Worm (Caenorhabditis elegans) whole organism, L4 larva: Measurements from ENCODE around the gene R10H1.1.

ENCODE experiments used
- F10B5.3 ChIP-seq: sonication (generic microtip); optimal IDR thresholded peaks from 2 replicates; lab custom pipeline; 2016; ENCODE audit warnings: mild to moderate bottlenecking, missing genetic modification characterization, missing compliant biosample characterization
- F26F4.8 ChIP-seq: fragments of 200-800 bp; sonication (Bioruptor generic); conservative IDR thresholded peaks from 2 replicates; pipeline ENCODE4 v1.3.6; 2022; ENCODE audit warnings: missing genetic modification characterization, missing compliant biosample characterization
- F37D6.2 ChIP-seq: sonication (generic microtip); optimal IDR thresholded peaks from 2 replicates; lab custom pipeline; 2016; ENCODE audit warnings: mild to moderate bottlenecking, missing genetic modification characterization, missing compliant biosample characterization
- F49E8.2 ChIP-seq: sonication (generic microtip); optimal IDR thresholded peaks from 2 replicates; lab custom pipeline; 2016; ENCODE audit warnings: missing compliant biosample characterization, mild to moderate bottlenecking, missing genetic modification characterization, borderline replicate concordance
- Y105C5A.15 ChIP-seq: fragments of 200-800 bp; sonication (Bioruptor generic); IDR thresholded peaks from 2 replicates; pipeline ENCODE4 v1.3.6; 2022; ENCODE audit warnings: missing genetic modification characterization, missing compliant biosample characterization
- Y75B8A.6 ChIP-seq: fragments of 200-800 bp; sonication (Bioruptor generic); IDR thresholded peaks from 2 replicates; pipeline ENCODE4 v1.3.6; 2022; ENCODE audit warnings: missing genetic modification reagents, missing genetic modification characterization, missing compliant biosample characterization
- ZK546.5 ChIP-seq, 2 experiments: sonication (generic microtip); optimal IDR thresholded peaks; 2 replicates each; lab custom pipeline; 2017; ENCODE audit warnings: missing biosample characterization in 2 of 2, missing genetic modification characterization in 2 of 2
- aha-1 ChIP-seq: fragments of 150-350 bp; peaks from one replicate; lab custom pipeline; 2014; ENCODE audit warnings: missing biosample characterization, missing genetic modification characterization
- ceh-44 ChIP-seq: fragments of 200-800 bp; sonication (Bioruptor generic); IDR thresholded peaks from 2 replicates; pipeline ENCODE4 v1.3.6; 2022; ENCODE audit warnings: missing genetic modification reagents, missing genetic modification characterization, missing compliant biosample characterization
- ceh-82 ChIP-seq: sonication (generic microtip); optimal IDR thresholded peaks from 2 replicates; lab custom pipeline; 2017; ENCODE audit warnings: missing biosample characterization, missing genetic modification characterization
- ces-1 ChIP-seq: fragments of 150-350 bp; sonication (generic microtip); optimal IDR thresholded peaks from 4 replicates; lab custom pipeline; 2014; ENCODE audit warnings: missing biosample characterization, missing genetic modification reagents, missing genetic modification characterization
- ctbp-1 ChIP-seq: fragments of 200-800 bp; sonication (Bioruptor generic); IDR thresholded peaks from 2 replicates; pipeline ENCODE4 v1.3.6; 2022; ENCODE audit warnings: missing genetic modification reagents, missing genetic modification characterization, missing compliant biosample characterization
- daf-16 ChIP-seq, 3 experiments: sonication (generic microtip); optimal IDR thresholded peaks; 2 replicates each; lab custom pipeline; 2016 to 2017; ENCODE audit warnings: missing genetic modification characterization in 3 of 3, missing genetic modification reagents in 3 of 3, mild to moderate bottlenecking in 2 of 3, missing compliant biosample characterization in 2 of 3, missing biosample characterization in 1 of 3, moderate library complexity in 1 of 3
- daf-8 ChIP-seq: fragments of 200-800 bp; sonication (Bioruptor generic); IDR thresholded peaks from 2 replicates; pipeline ENCODE4 v1.3.6; 2022; ENCODE audit warnings: missing genetic modification characterization, missing compliant biosample characterization
- egl-27 ChIP-seq: sonication (generic microtip); optimal IDR thresholded peaks from 3 replicates; lab custom pipeline; 2017; ENCODE audit warnings: missing biosample characterization, missing genetic modification reagents, missing genetic modification characterization
- egl-43 ChIP-seq: fragments of 200-800 bp; sonication (Bioruptor generic); IDR thresholded peaks from 2 replicates; pipeline ENCODE4 v1.3.6; 2022; ENCODE audit warnings: missing genetic modification reagents, missing genetic modification characterization, missing compliant biosample characterization
- fkh-10 ChIP-seq: fragments of 150-350 bp; optimal IDR thresholded peaks from 2 replicates; lab custom pipeline; 2014; ENCODE audit warnings: missing biosample characterization, missing genetic modification reagents, missing genetic modification characterization
- gei-8 ChIP-seq: fragments of 200-800 bp; sonication (Bioruptor generic); optimal IDR thresholded peaks from 2 replicates; lab custom pipeline; 2018; ENCODE audit warnings: mild to moderate bottlenecking, missing genetic modification characterization, missing compliant biosample characterization
- hif-1 ChIP-seq, 2 experiments: sonication (generic microtip); optimal IDR thresholded peaks; 2 replicates each; lab custom pipeline; 2016 to 2017; ENCODE audit warnings: missing compliant biosample characterization in 2 of 2, missing genetic modification characterization in 2 of 2, missing genetic modification reagents in 2 of 2, missing genotype in 2 of 2, mild to moderate bottlenecking in 1 of 2
- hlh-11 ChIP-seq: fragments of 200-800 bp; sonication (Bioruptor generic); optimal IDR thresholded peaks from 2 replicates; lab custom pipeline; 2018; ENCODE audit warnings: mild to moderate bottlenecking, missing genetic modification characterization, missing compliant biosample characterization
- jun-1 ChIP-seq: fragments of 150-350 bp; optimal IDR thresholded peaks from 2 replicates; lab custom pipeline; 2014; ENCODE audit warnings: missing biosample characterization, missing genetic modification reagents, missing genetic modification characterization
- lin-15B ChIP-seq: fragments of 150-350 bp; sonication (generic microtip); optimal IDR thresholded peaks from 3 replicates; lab custom pipeline; 2014; ENCODE audit warnings: missing biosample characterization, missing genetic modification characterization
- mxl-3 ChIP-seq: fragments of 200-800 bp; sonication (Bioruptor generic); optimal IDR thresholded peaks from 2 replicates; lab custom pipeline; 2018; ENCODE audit warnings: mild to moderate bottlenecking, missing genetic modification characterization, missing compliant biosample characterization
- nhr-102 ChIP-seq: sonication (generic microtip); optimal IDR thresholded peaks from 2 replicates; lab custom pipeline; 2016; ENCODE audit warnings: mild to moderate bottlenecking, missing genetic modification characterization, moderate library complexity, missing compliant biosample characterization
- nhr-111 ChIP-seq: fragments of 200-800 bp; sonication (Bioruptor generic); optimal IDR thresholded peaks from 2 replicates; lab custom pipeline; 2018; ENCODE audit warnings: mild to moderate bottlenecking, missing genetic modification characterization, missing compliant biosample characterization
- nhr-237 ChIP-seq: sonication (generic microtip); optimal IDR thresholded peaks from 2 replicates; lab custom pipeline; 2017; ENCODE audit warnings: missing biosample characterization, missing genetic modification characterization
- nhr-25 ChIP-seq: sonication (generic microtip); optimal IDR thresholded peaks from 2 replicates; lab custom pipeline; 2017; ENCODE audit warnings: missing genetic modification characterization, mild to moderate bottlenecking, missing compliant biosample characterization, antibody characterized with exemption, moderate library complexity, borderline replicate concordance; ENCODE audit not compliant: insufficient read depth
- nhr-41 ChIP-seq: fragments of 200-800 bp; sonication (Bioruptor generic); IDR thresholded peaks from 2 replicates; pipeline ENCODE4 v1.3.6; 2022; ENCODE audit warnings: missing genetic modification reagents, missing genetic modification characterization, missing compliant biosample characterization
- nhr-77 ChIP-seq: fragments of 150-350 bp; optimal IDR thresholded peaks from 2 replicates; lab custom pipeline; 2014; ENCODE audit warnings: missing biosample characterization, missing genetic modification characterization
- pha-4 ChIP-seq, 2 experiments: fragments of 150-350 bp in 1 of 2; fragments of 200-800 bp in 1 of 2; sonication (Bioruptor generic) in 1 of 2; IDR thresholded peaks in 1 of 2; optimal IDR thresholded peaks in 1 of 2; 2 replicates each; pipeline versions ENCODE4 v1.3.6 to Lab custom; 2014 to 2022; ENCODE audit warnings: missing genetic modification characterization in 2 of 2, missing genetic modification reagents in 2 of 2, missing biosample characterization in 1 of 2, missing compliant biosample characterization in 1 of 2
- php-3 ChIP-seq: fragments of 200-800 bp; sonication (Bioruptor generic); IDR thresholded peaks from 2 replicates; pipeline ENCODE4 v1.3.6; 2022; ENCODE audit warnings: missing genetic modification reagents, missing genetic modification characterization, missing compliant biosample characterization
- pqm-1 ChIP-seq: sonication (generic microtip); optimal IDR thresholded peaks from 2 replicates; lab custom pipeline; 2017; ENCODE audit warnings: missing biosample characterization, missing genetic modification characterization
- rbr-2 ChIP-seq: sonication (generic microtip); optimal IDR thresholded peaks from 2 replicates; lab custom pipeline; 2016; ENCODE audit warnings: missing genotype, missing genetic modification characterization, missing compliant biosample characterization
- sdz-12 ChIP-seq: fragments of 200-800 bp; sonication (Bioruptor generic); optimal IDR thresholded peaks from 2 replicates; lab custom pipeline; 2018; ENCODE audit warnings: mild to moderate bottlenecking, missing genetic modification characterization, missing compliant biosample characterization
- skn-1 ChIP-seq: fragments of 150-350 bp; optimal IDR thresholded peaks from 2 replicates; lab custom pipeline; 2014; ENCODE audit warnings: missing biosample characterization, missing genetic modification characterization
- tra-1 ChIP-seq: fragments of 200-800 bp; sonication (Bioruptor generic); IDR thresholded peaks from 2 replicates; pipeline ENCODE4 v1.3.6; 2022; ENCODE audit warnings: missing genetic modification reagents, missing genetic modification characterization, missing compliant biosample characterization
- unc-130 ChIP-seq: sonication (generic microtip); optimal IDR thresholded peaks from 2 replicates; lab custom pipeline; 2016; ENCODE audit warnings: missing genetic modification reagents, missing genetic modification characterization, missing compliant biosample characterization
- vab-7 ChIP-seq: fragments of 200-800 bp; sonication (Bioruptor generic); IDR thresholded peaks from 2 replicates; pipeline ENCODE4 v1.3.6; 2022; ENCODE audit warnings: missing genetic modification reagents, missing genetic modification characterization, missing compliant biosample characterization
- zag-1 ChIP-seq: fragments of 150-350 bp; optimal IDR thresholded peaks from 2 replicates; lab custom pipeline; 2014; ENCODE audit warnings: missing biosample characterization, missing genetic modification characterization
- zfp-2 ChIP-seq: sonication (generic microtip); optimal IDR thresholded peaks from 2 replicates; lab custom pipeline; 2016; ENCODE audit warnings: mild to moderate bottlenecking, missing genetic modification characterization, missing compliant biosample characterization

Gene R10H1.1

ce11 chrII:7458706-7459105 is 35.5 kb upstream of the R10H1.1 start, which contains the start of gene D1022.5:
Gene D1022.5 (minus strand): TSS chrII:7458806.
- TF ChIP-seq nhr-102 (tag; lab: Kevin White, UChicago) (peak; percentile 54), gei-8 (GFP tag; lab: Kevin White, UChicago) (no peak)

- TF ChIP-seq Y105C5A.15 (0 out of 2 replicates have a peak, but pooled peaks have one; percentile 14), nhr-111 (GFP tag; lab: Kevin White, UChicago) (no peak), ZK546.5 (tag; optimal IDR thresholded peaks at IDR 0.05; lab: Kevin White, UChicago) (no peak)
Measured at ce11 chrII:7459205-7459604, 35.0 kb upstream of the R10H1.1 start, which contains the start of gene D1022.2. Gene D1022.2 (plus strand): TSS chrII:7459505.

ce11 chrII:7465519-7465918 is 28.7 kb upstream of the R10H1.1 start, which contains the start of gene sro-1:
Gene sro-1 (minus strand): TSS chrII:7465619.
- no peak for TF ChIP-seq pqm-1 (tag; lab: Kevin White, UChicago)
- TF ChIP-seq unc-130 (GFP tag; lab: Kevin White, UChicago): no peak
- TF ChIP-seq daf-8: no peak
- no peak for TF ChIP-seq sdz-12
- no peak for TF ChIP-seq aha-1
- no peak for TF ChIP-seq ceh-82 (tag; lab: Kevin White, UChicago)
- no peak for TF ChIP-seq fkh-10 (GFP tag; lab: Kevin White, UChicago)
- TF ChIP-seq rbr-2 (tag; lab: Kevin White, UChicago): no peak
- TF ChIP-seq F49E8.2 (tag; lab: Kevin White, UChicago): no peak
- no peak for TF ChIP-seq F26F4.8 (GFP tag; lab: Robert Waterston, UW)
- TF ChIP-seq ctbp-1 (GFP tag; lab: Robert Waterston, UW): no peak
- no peak for TF ChIP-seq lin-15B
- no peak for TF ChIP-seq zag-1 (tag; lab: Kevin White, UChicago)
- no peak for TF ChIP-seq php-3 (GFP tag; lab: Robert Waterston, UW)
- no peak for TF ChIP-seq nhr-25 (tag; lab: Kevin White, UChicago)

- TF ChIP-seq fkh-10 (GFP tag; lab: Kevin White, UChicago) (peak; percentile 64), nhr-41 (GFP tag; lab: Robert Waterston, UW) (no peak), ces-1 (peak; percentile 40)
- TF ChIP-seq, all 104 proteins: peak for 2
Measured at ce11 chrII:7469318-7469717, 24.9 kb upstream of the R10H1.1 start.

DNA sequence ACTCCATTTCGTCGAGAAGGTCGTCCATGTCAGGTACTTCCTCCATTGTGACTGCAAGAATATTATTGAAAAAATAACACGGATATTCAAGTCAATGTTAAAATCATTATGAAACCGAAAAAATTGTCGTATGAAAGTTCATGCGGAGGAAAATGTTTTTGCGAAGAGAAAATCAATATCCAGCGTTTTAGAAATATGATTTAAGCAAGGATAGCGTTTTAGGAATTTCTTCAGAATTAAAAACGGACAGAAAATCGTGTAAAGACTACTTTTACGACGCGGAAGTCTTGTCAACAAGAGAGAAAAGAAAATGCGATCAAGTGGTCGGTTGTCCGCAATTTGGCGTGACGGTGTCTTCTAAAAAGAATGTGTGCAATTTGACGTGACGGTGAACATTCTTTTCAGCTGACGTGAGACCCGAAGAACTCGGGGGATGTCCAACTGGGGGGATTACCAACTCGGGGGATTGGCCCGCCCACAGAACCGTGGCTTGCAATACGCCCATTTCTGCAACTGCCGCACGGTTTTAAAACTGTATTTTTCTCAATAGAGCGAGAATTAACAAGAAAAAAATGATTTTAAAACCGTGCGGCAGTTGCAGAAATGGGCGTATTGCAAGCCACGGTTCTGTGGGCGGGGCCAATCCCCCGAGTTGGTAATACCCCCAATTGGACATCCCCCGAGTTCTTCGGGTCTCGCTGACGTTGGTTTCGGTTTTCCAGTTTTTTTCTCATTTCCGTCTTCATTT is 15.6 kb upstream of the R10H1.1 start, which contains the start of the genes aka-1 and ubc-6:
aka-1 (minus strand) TSS at position 51 of the 748 bp plus-strand sequence.
ubc-6 (plus strand) TSS at position 701 of the 748 bp plus-strand sequence.
- TF ChIP-seq Y75B8A.6: peak; percentile 72
- TF ChIP-seq vab-7: peak; percentile 93
- TF ChIP-seq tra-1 (GFP tag; lab: Robert Waterston, UW): peak; percentile 96
- peak; percentile 94 for TF ChIP-seq pha-4 (GFP tag; IDR thresholded peaks at IDR 0.05; lab: Robert Waterston, UW)
- TF ChIP-seq pha-4 (tag; optimal IDR thresholded peaks at IDR 0.05; lab: Kevin White, UChicago): peak; percentile 44
- no peak for TF ChIP-seq F10B5.3 (tag; lab: Kevin White, UChicago)
- no peak for TF ChIP-seq ceh-82 (tag; lab: Kevin White, UChicago)
- TF ChIP-seq F37D6.2: peak; percentile 78
- peak; percentile 95 for TF ChIP-seq egl-43 (GFP tag; lab: Robert Waterston, UW)
- no peak for TF ChIP-seq egl-27
- TF ChIP-seq rbr-2 (tag; lab: Kevin White, UChicago): peak; percentile 93
- peak; percentile 98 for TF ChIP-seq hlh-11 (tag; lab: Kevin White, UChicago)
- peak; percentile 31 to 83 for TF ChIP-seq hif-1 (tag; optimal IDR thresholded peaks at IDR 0.05; lab: Kevin White, UChicago)
- peak; percentile 61 for TF ChIP-seq nhr-77 (tag; lab: Kevin White, UChicago)
- TF ChIP-seq jun-1 (tag; lab: Kevin White, UChicago): peak; percentile 21
- peak; percentile 60 for TF ChIP-seq zfp-2
- TF ChIP-seq skn-1: no peak
- TF ChIP-seq mxl-3 (GFP tag; lab: Kevin White, UChicago): peak; percentile 83
- TF ChIP-seq nhr-237: no peak
- TF ChIP-seq ces-1: peak; percentile 24
- no peak for TF ChIP-seq lin-15B
- TF ChIP-seq ceh-44: peak; percentile 88
- TF ChIP-seq daf-16 (GFP tag; optimal IDR thresholded peaks at IDR 0.05; lab: Kevin White, UChicago): peak; percentile 28 to 67
- TF ChIP-seq daf-16 (tag; optimal IDR thresholded peaks at IDR 0.05; lab: Kevin White, UChicago): no peak
- TF ChIP-seq F26F4.8 (GFP tag; lab: Robert Waterston, UW): no peak
